Fruit fly (Drosophila melanogaster) whole organism, embryonic: ENCODE data around the gene cerv.
A peak's percentile ranks its signal among the peaks of the same experiment; 100 is the strongest.

Experiments used
- Aef1 ChIP-seq: fragments of 200-800 bp; sonication (Bioruptor generic); IDR thresholded peaks from 3 replicates; pipeline ENCODE4 v1.3.6; 2022; ENCODE audit warnings: missing biosample characterization, missing genetic modification characterization
- CG11085 ChIP-seq: fragments of 200-800 bp; sonication (Bioruptor generic); IDR thresholded peaks from 2 replicates; pipeline ENCODE4 v1.3.6; 2022; ENCODE audit warnings: missing biosample characterization, missing genetic modification characterization
- CG11456 ChIP-seq: fragments of 200-800 bp; sonication (Bioruptor generic); IDR thresholded peaks from 3 replicates; pipeline ENCODE4 v1.3.6; 2022; ENCODE audit warnings: missing biosample characterization, missing genetic modification characterization
- CG11696 ChIP-seq: fragments of 200-800 bp; sonication (Bioruptor generic); IDR thresholded peaks from 2 replicates; pipeline ENCODE4 v1.3.6; 2022; ENCODE audit warnings: missing biosample characterization, missing genetic modification characterization
- CG14441 ChIP-seq: fragments of 200-800 bp; sonication (Bioruptor generic); IDR thresholded peaks from 2 replicates; pipeline ENCODE4 v1.3.6; 2022; ENCODE audit warnings: missing biosample characterization, missing genetic modification characterization
- CG15479 ChIP-seq: fragments of 200-800 bp; sonication (Bioruptor generic); optimal IDR thresholded peaks from 3 replicates; lab custom pipeline; 2019; ENCODE audit warnings: missing biosample characterization, mild to moderate bottlenecking, missing genetic modification characterization, moderate library complexity
- CG15601 ChIP-seq: fragments of 200-800 bp; sonication (Bioruptor generic); optimal IDR thresholded peaks from 3 replicates; lab custom pipeline; 2019; ENCODE audit warnings: missing biosample characterization, mild to moderate bottlenecking, missing genetic modification characterization, moderate library complexity
- CG16815 ChIP-seq: fragments of 200-800 bp; sonication (Bioruptor generic); optimal IDR thresholded peaks from 3 replicates; lab custom pipeline; 2017; ENCODE audit warnings: missing biosample characterization, mild to moderate bottlenecking, missing genetic modification characterization
- CG17802 ChIP-seq: fragments of 200-800 bp; sonication (Bioruptor generic); optimal IDR thresholded peaks from 2 replicates; lab custom pipeline; 2018; ENCODE audit warnings: missing biosample characterization, mild to moderate bottlenecking, missing genetic modification characterization, moderate library complexity
- CG18262 ChIP-seq: fragments of 200-800 bp; optimal IDR thresholded peaks from 3 replicates; lab custom pipeline; 2019; ENCODE audit warnings: missing biosample characterization, mild to moderate bottlenecking, missing genetic modification characterization, moderate library complexity
- CG18619 ChIP-seq: fragments of 200-800 bp; sonication (Bioruptor generic); optimal IDR thresholded peaks from 3 replicates; lab custom pipeline; 2017; ENCODE audit warnings: missing biosample characterization, mild to moderate bottlenecking, missing genetic modification characterization
- CG2199 ChIP-seq: fragments of 200-800 bp; sonication (Bioruptor generic); IDR thresholded peaks from 3 replicates; pipeline ENCODE4 v1.3.6; 2022; ENCODE audit warnings: missing biosample characterization, missing genetic modification characterization
- CG30020 ChIP-seq: fragments of 200-800 bp; optimal IDR thresholded peaks from 2 replicates; lab custom pipeline; 2019; ENCODE audit warnings: missing biosample characterization, mild to moderate bottlenecking, missing genetic modification characterization, moderate library complexity
- CG3065 ChIP-seq: fragments of 200-800 bp; sonication (Bioruptor generic); optimal IDR thresholded peaks from 2 replicates; lab custom pipeline; 2016; ENCODE audit warnings: missing biosample characterization, missing genetic modification characterization
- CG4360 ChIP-seq: fragments of 200-800 bp; sonication (Bioruptor generic); IDR thresholded peaks from 2 replicates; pipeline ENCODE4 v1.3.6; 2022; ENCODE audit warnings: missing biosample characterization, missing genetic modification characterization
- CG4424 ChIP-seq: fragments of 200-800 bp; sonication (Bioruptor generic); optimal IDR thresholded peaks from 3 replicates; lab custom pipeline; 2016; ENCODE audit warnings: missing biosample characterization, missing genetic modification characterization
- CG6683 ChIP-seq: fragments of 200-800 bp; sonication (Bioruptor generic); optimal IDR thresholded peaks from 2 replicates; lab custom pipeline; 2017; ENCODE audit warnings: missing biosample characterization, mild to moderate bottlenecking, missing genetic modification characterization, missing genetic modification reagents
- CG6813 ChIP-seq: fragments of 200-800 bp; sonication (Bioruptor generic); optimal IDR thresholded peaks from 2 replicates; lab custom pipeline; 2017; ENCODE audit warnings: missing biosample characterization, missing genetic modification characterization, mild to moderate bottlenecking, moderate library complexity, missing genetic modification reagents
- CG7556 ChIP-seq: fragments of 200-800 bp; sonication (Bioruptor generic); optimal IDR thresholded peaks from 2 replicates; lab custom pipeline; 2017; ENCODE audit warnings: missing biosample characterization, mild to moderate bottlenecking, missing genetic modification characterization
- CG8924 ChIP-seq: fragments of 200-800 bp; optimal IDR thresholded peaks from 3 replicates; lab custom pipeline; 2019; ENCODE audit warnings: missing biosample characterization, mild to moderate bottlenecking, missing genetic modification characterization, moderate library complexity
- CG8944 ChIP-seq: fragments of 200-800 bp; sonication (Bioruptor generic); optimal IDR thresholded peaks from 3 replicates; lab custom pipeline; 2016; ENCODE audit warnings: missing biosample characterization, missing genetic modification characterization
- CkIIα-i1 ChIP-seq: fragments of 200-800 bp; sonication (Bioruptor generic); IDR thresholded peaks from 2 replicates; pipeline ENCODE4 v1.3.6; 2022; ENCODE audit warnings: missing biosample characterization, missing genetic modification characterization
- Dfd ChIP-seq, 2 experiments: fragments of >200 bp; optimal IDR thresholded peaks; 2 replicates each; lab custom pipeline; 2017; ENCODE audit warnings: missing biosample characterization in 2 of 2, missing genetic modification characterization in 2 of 2
- Hmr ChIP-seq: fragments of 200-800 bp; sonication (Bioruptor generic); optimal IDR thresholded peaks from 3 replicates; lab custom pipeline; 2017; ENCODE audit warnings: mild to moderate bottlenecking, missing biosample characterization, missing genetic modification reagents, missing genetic modification characterization
- Mrtf ChIP-seq: fragments of 200-800 bp; sonication (Bioruptor generic); IDR thresholded peaks from 3 replicates; pipeline ENCODE4 v1.3.6; 2022; ENCODE audit warnings: missing biosample characterization, missing genetic modification characterization
- Pdp1 ChIP-seq, 2 experiments: fragments of 200-800 bp; sonication (Bioruptor generic); optimal IDR thresholded peaks; 3 replicates each; lab custom pipeline; 2016; ENCODE audit warnings: missing biosample characterization in 2 of 2, missing genetic modification characterization in 2 of 2, mild to moderate bottlenecking in 1 of 2, moderate library complexity in 1 of 2
- Spps ChIP-seq: fragments of 200-800 bp; sonication (Bioruptor generic); optimal IDR thresholded peaks from 2 replicates; lab custom pipeline; 2018; ENCODE audit warnings: missing biosample characterization, mild to moderate bottlenecking, missing genetic modification characterization
- Tbp ChIP-seq: fragments of >200 bp; optimal IDR thresholded peaks from 2 replicates; lab custom pipeline; 2018; ENCODE audit warnings: missing biosample characterization, missing genetic modification characterization
- Vsx1 ChIP-seq: fragments of 200-800 bp; sonication (Bioruptor generic); optimal IDR thresholded peaks from 2 replicates; lab custom pipeline; 2017; ENCODE audit warnings: missing biosample characterization, mild to moderate bottlenecking, missing genetic modification characterization, missing genetic modification reagents
- ato ChIP-seq: fragments of 200-800 bp; sonication (Bioruptor generic); IDR thresholded peaks from 2 replicates; pipeline ENCODE4 v1.3.6; 2022; ENCODE audit warnings: missing biosample characterization, missing genetic modification characterization; ENCODE audit not compliant: partially characterized antibody
- bowl ChIP-seq: fragments of 200-800 bp; sonication (Bioruptor generic); IDR thresholded peaks from 2 replicates; pipeline ENCODE4 v1.3.6; 2022; ENCODE audit warnings: missing biosample characterization, missing genetic modification characterization
- dan ChIP-seq: fragments of 200-800 bp; sonication (Bioruptor generic); IDR thresholded peaks from 2 replicates; pipeline ENCODE4 v1.3.6; 2022; ENCODE audit warnings: missing biosample characterization, missing genetic modification characterization
- disco-r ChIP-seq: fragments of 200-800 bp; sonication (Bioruptor generic); optimal IDR thresholded peaks from 2 replicates; lab custom pipeline; 2016; ENCODE audit warnings: missing biosample characterization, missing genetic modification characterization
- exex ChIP-seq: fragments of 200-800 bp; sonication (Bioruptor generic); optimal IDR thresholded peaks from 4 replicates; lab custom pipeline; 2018; ENCODE audit warnings: missing biosample characterization, mild to moderate bottlenecking, missing genetic modification characterization, moderate library complexity
- fu2 ChIP-seq: fragments of 200-800 bp; sonication (Bioruptor generic); optimal IDR thresholded peaks from 2 replicates; lab custom pipeline; 2016; ENCODE audit warnings: missing biosample characterization, missing genetic modification characterization
- gt ChIP-seq: fragments of 200-800 bp; sonication (Bioruptor generic); IDR thresholded peaks from 2 replicates; pipeline ENCODE4 v1.3.6; 2022; ENCODE audit warnings: missing biosample characterization, missing genetic modification characterization
- inv ChIP-seq: fragments of 200-800 bp; sonication (Bioruptor generic); IDR thresholded peaks from 2 replicates; pipeline ENCODE4 v1.3.6; 2022; ENCODE audit warnings: missing biosample characterization, missing genetic modification characterization; ENCODE audit not compliant: partially characterized antibody
- jumu ChIP-seq: fragments of 200-800 bp; sonication (Bioruptor generic); optimal IDR thresholded peaks from 3 replicates; lab custom pipeline; 2016; ENCODE audit warnings: missing biosample characterization, missing genetic modification characterization
- oc ChIP-seq: fragments of 200-800 bp; sonication (Bioruptor generic); optimal IDR thresholded peaks from 2 replicates; lab custom pipeline; 2018; ENCODE audit warnings: missing biosample characterization, mild to moderate bottlenecking, missing genetic modification characterization, moderate library complexity
- otp ChIP-seq: fragments of 200-800 bp; sonication (Bioruptor generic); IDR thresholded peaks from 3 replicates; pipeline ENCODE4, ENCODE4 v1.3.6; 2022; ENCODE audit warnings: missing biosample characterization, missing genetic modification characterization
- pb ChIP-seq: fragments of 200-800 bp; sonication (Bioruptor generic); optimal IDR thresholded peaks from 3 replicates; lab custom pipeline; 2016; ENCODE audit warnings: missing biosample characterization, missing genetic modification characterization
- rib ChIP-seq: fragments of 200-800 bp; sonication (Bioruptor generic); IDR thresholded peaks from 2 replicates; pipeline ENCODE4 v1.3.6; 2022; ENCODE audit warnings: missing biosample characterization, missing genetic modification characterization
- salm ChIP-seq: fragments of 200-800 bp; sonication (Bioruptor generic); optimal IDR thresholded peaks from 2 replicates; lab custom pipeline; 2018; ENCODE audit warnings: missing biosample characterization, mild to moderate bottlenecking, missing genetic modification characterization
- schlank ChIP-seq: fragments of 200-800 bp; sonication (Bioruptor generic); optimal IDR thresholded peaks from 2 replicates; lab custom pipeline; 2018; ENCODE audit warnings: missing biosample characterization, mild to moderate bottlenecking, missing genetic modification characterization
- seq ChIP-seq: fragments of 200-800 bp; sonication (Bioruptor generic); IDR thresholded peaks from 2 replicates; pipeline ENCODE4 v1.3.6; 2022; ENCODE audit warnings: missing biosample characterization, missing genetic modification characterization
- sisA ChIP-seq: fragments of 200-800 bp; sonication (Bioruptor generic); IDR thresholded peaks from 2 replicates; pipeline ENCODE4 v1.3.6; 2022; ENCODE audit warnings: missing biosample characterization, missing genetic modification characterization
- tap ChIP-seq: fragments of 200-800 bp; optimal IDR thresholded peaks from 3 replicates; lab custom pipeline; 2019; ENCODE audit warnings: missing biosample characterization, mild to moderate bottlenecking, missing genetic modification characterization, moderate library complexity

The cerv gene

dm6 chrX:15593477-15594229 is 15.7 kb upstream of the cerv start, which contains the start of gene Chsy (continued):
- TF ChIP-seq CG4424 (GFP tag; lab: Kevin White, UChicago) (no peak), CG17802 (tag; lab: Kevin White, UChicago) (no peak), CG2199 (GFP tag; lab: Robert Waterston, UW) (peak; percentile 69), disco-r (GFP tag; lab: Kevin White, UChicago) (no peak), CG18262 (tag; lab: Kevin White, UChicago) (peak; percentile 49), inv (GFP tag; lab: Robert Waterston, UW) (no peak), dan (GFP tag; lab: Robert Waterston, UW) (no peak), CG30020 (no peak), CG18619 (GFP tag; lab: Kevin White, UChicago) (peak; percentile 35), CkIIα-i1 (GFP tag; lab: Robert Waterston, UW) (no peak), CG3065 (GFP tag; lab: Kevin White, UChicago) (no peak)

dm6 chrX:15592822-15593476 is 15.0 kb upstream of the cerv start:
- TF ChIP-seq tap (tag; lab: Kevin White, UChicago) (no peak), Mrtf (GFP tag; lab: Robert Waterston, UW) (no peak), CG6683 (no peak), Tbp (no peak), CG8944 (GFP tag; lab: Kevin White, UChicago) (no peak), CG8924 (tag; lab: Kevin White, UChicago) (no peak), Pdp1 (GFP tag; optimal IDR thresholded peaks at IDR 0.05; lab: Kevin White, UChicago) (peak in 1 of 2 experiments; percentile 45), CG14441 (GFP tag; lab: Robert Waterston, UW) (no peak), oc (tag; lab: Kevin White, UChicago) (no peak), CG11085 (GFP tag; lab: Robert Waterston, UW) (no peak), disco-r (GFP tag; lab: Kevin White, UChicago) (no peak), ato (GFP tag; lab: Robert Waterston, UW) (no peak), CG16815 (GFP tag; lab: Kevin White, UChicago) (no peak), CG11456 (GFP tag; lab: Robert Waterston, UW) (no peak), rib (GFP tag; lab: Robert Waterston, UW) (no peak), Dfd (GFP tag; optimal IDR thresholded peaks at IDR 0.05; lab: Kevin White, UChicago) (no peak), sisA (GFP tag; lab: Robert Waterston, UW) (no peak), Hmr (no peak), gt (GFP tag; lab: Robert Waterston, UW) (no peak), fu2 (no peak), otp (GFP tag; lab: Robert Waterston, UW) (no peak), CG6813 (GFP tag; lab: Kevin White, UChicago) (no peak), salm (no peak), schlank (tag; lab: Kevin White, UChicago) (no peak), CG7556 (no peak), CG4360 (peak; percentile 62), pb (no peak), CG30020 (no peak), Spps (tag; lab: Kevin White, UChicago) (no peak), exex (peak; percentile 18), Aef1 (peak; percentile 45; the same call in 1 of the 3 replicates), jumu (GFP tag; lab: Kevin White, UChicago) (no peak), CG15479 (GFP tag; lab: Kevin White, UChicago) (no peak), Vsx1 (GFP tag; lab: Kevin White, UChicago) (peak; percentile 37), CG11696 (GFP tag; lab: Robert Waterston, UW) (no peak), bowl (no peak), CG15601 (tag; lab: Kevin White, UChicago) (no peak), seq (GFP tag; lab: Robert Waterston, UW) (no peak)
